Worm (Caenorhabditis elegans): ENCODE results near the gene nlp-101.

Gene nlp-101

ce11 chrX:7823108-7823704 is 15.5 kb upstream of the nlp-101 start, which contains the start of gene eef-1A.2 (continued):
- TF ChIP-seq tlf-1 (GFP tag; optimal IDR thresholded peaks at IDR 0.05) (peak; percentile 82), snpc-1.3 (tag; optimal IDR thresholded peaks at IDR 0.05; ENCODE audit: insufficient read depth) (no peak), efl-1 (GFP tag; optimal IDR thresholded peaks at IDR 0.05) (no peak), D2030.7 (GFP tag; IDR thresholded peaks at IDR 0.05) (no peak), F49E8.2 (tag; optimal IDR thresholded peaks at IDR 0.05; ENCODE audit: insufficient read depth) (no peak), hmg-20 (GFP tag; IDR thresholded peaks at IDR 0.05) (no peak), lin-40 (tag; optimal IDR thresholded peaks at IDR 0.05) (peak; percentile 93), attf-3 (GFP tag; conservative IDR thresholded peaks at IDR 0.05) (no peak), ama-1 (optimal IDR thresholded peaks at IDR 0.05) (no peak), ama-1 (GFP tag; optimal IDR thresholded peaks at IDR 0.05) (peak in 1 of 2 experiments; percentile 7), tbx-9 (tag; optimal IDR thresholded peaks at IDR 0.05; ENCODE audit: borderline replicate concordance) (no peak), K11D2.4 (GFP tag; IDR thresholded peaks at IDR 0.05) (peak; percentile 88), sptf-2 (GFP tag; optimal IDR thresholded peaks at IDR 0.05) (peak; percentile 42), F57A8.1 (GFP tag; optimal IDR thresholded peaks at IDR 0.05) (peak; percentile 15), pbrm-1 (GFP tag; IDR thresholded peaks at IDR 0.05) (peak; percentile 88), T07F8.4 (tag; optimal IDR thresholded peaks at IDR 0.05) (no peak), B0261.1 (tag; optimal IDR thresholded peaks at IDR 0.05) (peak; percentile 30), lin-26 (GFP tag; IDR thresholded peaks at IDR 0.05) (peak; percentile 90), hlh-26 (GFP tag; conservative IDR thresholded peaks at IDR 0.05) (no peak), B0019.2 (GFP tag; conservative IDR thresholded peaks at IDR 0.05) (no peak), Y53F4B.3 (GFP tag; IDR thresholded peaks at IDR 0.05) (no peak), hmg-1.2 (GFP tag; IDR thresholded peaks at IDR 0.05) (peak; percentile 83), ztf-22 (GFP tag; optimal IDR thresholded peaks at IDR 0.05) (peak; percentile 88), B0035.1 (tag; optimal IDR thresholded peaks at IDR 0.05) (no peak), ztf-6 (GFP tag; IDR thresholded peaks at IDR 0.05) (0 out of 2 replicates have a peak, but pooled peaks have one; percentile 70), attf-5 (GFP tag; optimal IDR thresholded peaks at IDR 0.05) (peak; percentile 98), ceh-58 (GFP tag; IDR thresholded peaks at IDR 0.05) (no peak), ceh-100 (GFP tag; IDR thresholded peaks at IDR 0.05) (no peak), F22D6.2 (tag; optimal IDR thresholded peaks at IDR 0.05) (peak; percentile 18), chd-7 (tag; optimal IDR thresholded peaks at IDR 0.05) (peak; percentile 89), hlh-12 (tag; optimal IDR thresholded peaks at IDR 0.05) (no peak), atf-7 (tag; optimal IDR thresholded peaks at IDR 0.05) (peak; percentile 93), C17E4.6 (GFP tag; IDR thresholded peaks at IDR 0.05) (no peak), F55B11.4 (tag; optimal IDR thresholded peaks at IDR 0.05; ENCODE audit: borderline replicate concordance, insufficient read depth) (no peak), rpc-1 (optimal IDR thresholded peaks at IDR 0.05) (no peak), rpc-1 (tag; optimal IDR thresholded peaks at IDR 0.05) (no peak), him-1 (tag; optimal IDR thresholded peaks at IDR 0.05) (no peak), egl-44 (GFP tag; IDR thresholded peaks at IDR 0.05) (peak; percentile 86), K12H6.12 (tag; optimal IDR thresholded peaks at IDR 0.05) (peak; percentile 98), hrde-1 (tag; optimal IDR thresholded peaks at IDR 0.05; ENCODE audit: borderline replicate concordance) (no peak), rcor-1 (GFP tag; IDR thresholded peaks at IDR 0.05) (peak; percentile 53; the same call in 1 of the 2 replicates), F37B4.10 (GFP tag; IDR thresholded peaks at IDR 0.05) (no peak), xnd-1 (tag; optimal IDR thresholded peaks at IDR 0.05) (no peak), nfyb-1 (GFP tag; IDR thresholded peaks at IDR 0.05) (peak; percentile 96), bed-1 (GFP tag; IDR thresholded peaks at IDR 0.05) (no peak), ceh-91 (GFP tag; IDR thresholded peaks at IDR 0.05) (no peak; the same call in 1 of the 2 replicates), mxl-1 (tag; optimal IDR thresholded peaks at IDR 0.05) (no peak), die-1 (tag; optimal IDR thresholded peaks at IDR 0.05) (peak; percentile 58), lag-1 (GFP tag; IDR thresholded peaks at IDR 0.05) (no peak)
